Worm (Caenorhabditis elegans) whole organism, mixed stage, embryonic: Measurements from ENCODE around the gene R07H5.9.
"Not testable (repeated sequence)": the region's sequence is repeated elsewhere in the genome, so short reads cannot be mapped to it uniquely, and the experiment has no call there.

ENCODE experiments used
- M03D4.4 ChIP-seq: sonication (generic microtip); optimal IDR thresholded peaks from 2 replicates; lab custom pipeline; 2017; ENCODE audit warnings: mild to moderate bottlenecking, missing genetic modification characterization, missing compliant biosample characterization
- bed-3 ChIP-seq: fragments of 200-800 bp; sonication (Bioruptor generic); optimal IDR thresholded peaks from 3 replicates; lab custom pipeline; 2018; ENCODE audit warnings: mild to moderate bottlenecking, missing genetic modification characterization, moderate library complexity, missing compliant biosample characterization
- blmp-1 ChIP-seq: fragments of 150-350 bp; optimal IDR thresholded peaks from 2 replicates; lab custom pipeline; 2014; ENCODE audit warnings: missing biosample characterization, missing genetic modification characterization
- ceh-39 ChIP-seq: fragments of 150-350 bp; optimal IDR thresholded peaks from 2 replicates; lab custom pipeline; 2014; ENCODE audit warnings: missing biosample characterization, missing genetic modification characterization
- ceh-83 ChIP-seq: fragments of 200-800 bp; sonication (Bioruptor generic); optimal IDR thresholded peaks from 2 replicates; lab custom pipeline; 2018; ENCODE audit warnings: mild to moderate bottlenecking, missing genetic modification characterization, missing compliant biosample characterization
- ces-1 ChIP-seq: fragments of 150-350 bp; optimal IDR thresholded peaks from 2 replicates; lab custom pipeline; 2014; ENCODE audit warnings: missing biosample characterization, missing genetic modification reagents, missing genetic modification characterization
- cnd-1 ChIP-seq: fragments of 200-800 bp; sonication (Bioruptor generic); optimal IDR thresholded peaks from 2 replicates; lab custom pipeline; 2018; ENCODE audit warnings: mild to moderate bottlenecking, missing genetic modification characterization, missing compliant biosample characterization
- drap-1 ChIP-seq: fragments of 200-800 bp; sonication (Bioruptor generic); optimal IDR thresholded peaks from 3 replicates; lab custom pipeline; 2018; ENCODE audit warnings: mild to moderate bottlenecking, missing genetic modification characterization, missing compliant biosample characterization
- elt-1 ChIP-seq: sonication (generic microtip); optimal IDR thresholded peaks from 2 replicates; lab custom pipeline; 2017; ENCODE audit warnings: missing genetic modification characterization, mild to moderate bottlenecking, missing compliant biosample characterization, antibody characterized with exemption, moderate library complexity, borderline replicate concordance; ENCODE audit not compliant: insufficient read depth
- elt-3 ChIP-seq: fragments of 150-350 bp; optimal IDR thresholded peaks from 2 replicates; lab custom pipeline; 2014; ENCODE audit warnings: missing biosample characterization, missing genetic modification characterization
- ham-2 ChIP-seq: fragments of 200-800 bp; sonication (Bioruptor generic); optimal IDR thresholded peaks from 2 replicates; lab custom pipeline; 2018; ENCODE audit warnings: mild to moderate bottlenecking, missing genetic modification characterization, missing compliant biosample characterization
- hlh-1 ChIP-seq: fragments of 150-350 bp; optimal IDR thresholded peaks from 2 replicates; lab custom pipeline; 2014; ENCODE audit warnings: missing biosample characterization, missing genetic modification reagents, missing genetic modification characterization
- lin-13 ChIP-seq: fragments of 150-350 bp; optimal IDR thresholded peaks from 2 replicates; lab custom pipeline; 2014; ENCODE audit warnings: missing biosample characterization, missing genetic modification characterization
- lin-32 ChIP-seq: fragments of 200-800 bp; sonication (Bioruptor generic); optimal IDR thresholded peaks from 2 replicates; lab custom pipeline; 2018; ENCODE audit warnings: mild to moderate bottlenecking, missing genetic modification characterization, missing compliant biosample characterization
- mep-1 ChIP-seq: fragments of 150-350 bp; optimal IDR thresholded peaks from 2 replicates; lab custom pipeline; 2017; ENCODE audit warnings: missing biosample characterization, missing genetic modification reagents, missing genetic modification characterization, inconsistent platforms
- mls-2 ChIP-seq: sonication (generic microtip); optimal IDR thresholded peaks from 2 replicates; lab custom pipeline; 2016; ENCODE audit warnings: mild to moderate bottlenecking, missing genetic modification characterization, moderate library complexity, missing compliant biosample characterization
- nhr-12 ChIP-seq: fragments of 150-350 bp; optimal IDR thresholded peaks from 2 replicates; lab custom pipeline; 2014; ENCODE audit warnings: missing biosample characterization, missing genetic modification characterization
- nhr-2 ChIP-seq: fragments of 150-350 bp; optimal IDR thresholded peaks from 2 replicates; lab custom pipeline; 2014; ENCODE audit warnings: missing biosample characterization, missing genetic modification characterization
- nhr-237 ChIP-seq: fragments of 150-350 bp; optimal IDR thresholded peaks from 2 replicates; lab custom pipeline; 2014; ENCODE audit warnings: missing biosample characterization, missing genetic modification characterization
- nhr-28 ChIP-seq: fragments of 150-350 bp; optimal IDR thresholded peaks from 2 replicates; lab custom pipeline; 2014; ENCODE audit warnings: missing biosample characterization, missing genetic modification characterization
- nhr-76 ChIP-seq: sonication (generic microtip); optimal IDR thresholded peaks from 2 replicates; lab custom pipeline; 2017; ENCODE audit warnings: missing biosample characterization, missing genetic modification characterization
- pha-4 ChIP-seq: fragments of 150-350 bp; optimal IDR thresholded peaks from 2 replicates; lab custom pipeline; 2018; ENCODE audit warnings: missing biosample characterization, missing genetic modification reagents, missing genetic modification characterization
- sem-2 ChIP-seq: fragments of 200-800 bp; sonication (Bioruptor generic); optimal IDR thresholded peaks from 2 replicates; lab custom pipeline; 2018; ENCODE audit warnings: mild to moderate bottlenecking, missing genetic modification characterization, missing compliant biosample characterization
- snpc-4 ChIP-seq: fragments of 150-350 bp; optimal IDR thresholded peaks from 2 replicates; lab custom pipeline; 2014; ENCODE audit warnings: missing biosample characterization, missing genetic modification characterization
- sptf-1 ChIP-seq: sonication (generic microtip); optimal IDR thresholded peaks from 2 replicates; lab custom pipeline; 2017; ENCODE audit warnings: mild to moderate bottlenecking, missing genetic modification characterization, moderate library complexity, missing compliant biosample characterization
- tbx-8 ChIP-seq: fragments of 200-800 bp; sonication (Bioruptor generic); optimal IDR thresholded peaks from 2 replicates; lab custom pipeline; 2018; ENCODE audit warnings: mild to moderate bottlenecking, missing genetic modification characterization, moderate library complexity, missing compliant biosample characterization
- unc-120 ChIP-seq: sonication (generic microtip); optimal IDR thresholded peaks from 2 replicates; lab custom pipeline; 2017; ENCODE audit warnings: missing genetic modification characterization, missing compliant biosample characterization; ENCODE audit not compliant: poor library complexity, severe bottlenecking
- unc-39 ChIP-seq: fragments of 150-350 bp; optimal IDR thresholded peaks from 2 replicates; lab custom pipeline; 2014; ENCODE audit warnings: missing biosample characterization, missing genetic modification characterization
- ztf-11 ChIP-seq: fragments of 150-350 bp; optimal IDR thresholded peaks from 2 replicates; lab custom pipeline; 2014; ENCODE audit warnings: missing biosample characterization, missing genetic modification characterization

R07H5.9 gene

ce11 chrIV:11202389-11202788 is 4.9 kb upstream of the R07H5.9 start, which contains the start of gene R07H5.11:
Gene R07H5.11 (plus strand): TSS chrIV:11202768.
- not testable (repeated sequence) for TF ChIP-seq mep-1; pha-4 (tag; lab: Kevin White, UChicago); tbx-8 (GFP tag; lab: Kevin White, UChicago)
- TF ChIP-seq, all 35 proteins: peak for 0; not testable (repeated sequence) for 35

DNA sequence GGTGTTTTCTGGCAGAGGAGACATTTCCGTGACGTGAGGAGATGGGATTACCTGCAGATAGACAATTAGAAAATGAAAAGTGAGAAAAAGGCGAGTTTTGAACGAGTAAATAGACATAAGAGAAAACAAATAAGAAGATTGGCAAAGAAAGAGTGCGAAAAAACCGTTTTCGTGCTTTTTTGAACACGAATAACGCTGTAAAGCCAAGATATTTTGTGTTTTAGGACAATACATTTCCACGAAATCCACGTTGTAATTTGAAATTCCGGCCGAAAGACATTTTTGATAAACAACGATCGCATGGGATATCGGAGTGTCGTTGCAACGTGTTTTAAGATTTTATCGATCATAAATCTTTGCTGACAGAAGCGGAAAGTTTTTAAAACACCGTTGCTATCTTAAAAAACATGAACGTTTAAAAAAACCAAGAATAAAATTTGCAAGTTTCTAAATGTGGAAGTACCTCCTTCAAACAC is 3.5 kb downstream of the R07H5.9 start, which contains the start of gene adk-1:
adk-1 (minus strand) TSS at position 51 of the 476 bp plus-strand sequence.
- TF ChIP-seq tbx-8 (GFP tag; lab: Kevin White, UChicago): no peak
- no peak for TF ChIP-seq mls-2 (tag; lab: Kevin White, UChicago)
- TF ChIP-seq cnd-1 (tag; lab: Kevin White, UChicago): no peak
- no peak for TF ChIP-seq M03D4.4 (tag; lab: Kevin White, UChicago)
- no peak for TF ChIP-seq ces-1 (GFP tag; lab: Kevin White, UChicago)
- no peak for TF ChIP-seq unc-120 (tag; lab: Kevin White, UChicago)
- TF ChIP-seq drap-1 (GFP tag; lab: Kevin White, UChicago): no peak
- no peak for TF ChIP-seq sem-2 (GFP tag; lab: Kevin White, UChicago)
- no peak for TF ChIP-seq ham-2 (GFP tag; lab: Kevin White, UChicago)
- TF ChIP-seq bed-3 (GFP tag; lab: Kevin White, UChicago): no peak
- TF ChIP-seq pha-4 (tag; lab: Kevin White, UChicago): no peak
- TF ChIP-seq lin-32 (GFP tag; lab: Kevin White, UChicago): no peak

DNA sequence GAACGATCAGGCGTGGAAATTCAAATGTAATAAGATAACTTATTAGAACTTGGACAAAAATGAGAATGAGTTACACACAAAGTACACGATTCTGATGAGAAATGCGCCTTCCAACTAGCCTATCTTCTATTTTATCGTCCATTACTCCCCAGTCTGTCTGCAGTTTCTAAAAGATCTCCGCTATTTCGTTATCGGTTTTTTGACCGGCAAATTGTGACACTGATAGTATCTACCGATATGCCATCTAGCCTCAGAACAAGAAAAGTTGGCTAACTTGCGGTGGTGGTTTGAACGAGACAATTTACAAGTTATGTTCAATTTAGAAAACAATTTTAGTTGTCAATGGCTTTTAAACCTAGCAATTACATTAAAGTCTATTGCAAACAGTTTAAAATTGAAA is 4.3 kb downstream of the R07H5.9 start:
- TF ChIP-seq M03D4.4 (tag; lab: Kevin White, UChicago) (no peak), nhr-12 (no peak), sem-2 (GFP tag; lab: Kevin White, UChicago) (no peak), lin-13 (no peak), elt-1 (peak; percentile 94), unc-120 (tag; lab: Kevin White, UChicago) (no peak), nhr-2 (no peak), pha-4 (tag; lab: Kevin White, UChicago) (no peak), ham-2 (GFP tag; lab: Kevin White, UChicago) (peak; percentile 84), blmp-1 (no peak), ceh-83 (GFP tag; lab: Kevin White, UChicago) (no peak)
- TF ChIP-seq, all 35 proteins: peak for 2

ce11 chrIV:11212978-11213377 is 5.7 kb downstream of the R07H5.9 start:
- no peak for TF ChIP-seq nhr-76 (tag; lab: Kevin White, UChicago)
- no peak for TF ChIP-seq mep-1
- no peak for TF ChIP-seq elt-3 (tag; lab: Kevin White, UChicago)
- no peak for TF ChIP-seq sptf-1
- no peak for TF ChIP-seq nhr-2
- no peak for TF ChIP-seq unc-39
- TF ChIP-seq lin-32 (GFP tag; lab: Kevin White, UChicago): no peak
- TF ChIP-seq tbx-8 (GFP tag; lab: Kevin White, UChicago): no peak
- TF ChIP-seq ham-2 (GFP tag; lab: Kevin White, UChicago): no peak
- TF ChIP-seq M03D4.4 (tag; lab: Kevin White, UChicago): no peak
- no peak for TF ChIP-seq snpc-4
- no peak for TF ChIP-seq ces-1 (GFP tag; lab: Kevin White, UChicago)
- TF ChIP-seq nhr-28: no peak
- TF ChIP-seq mls-2 (tag; lab: Kevin White, UChicago): no peak
- TF ChIP-seq ceh-39 (tag; lab: Kevin White, UChicago): no peak
- TF ChIP-seq sem-2 (GFP tag; lab: Kevin White, UChicago): no peak
- TF ChIP-seq nhr-12: no peak
- TF ChIP-seq ceh-83 (GFP tag; lab: Kevin White, UChicago): no peak
- no peak for TF ChIP-seq ztf-11 (tag; lab: Kevin White, UChicago)

DNA sequence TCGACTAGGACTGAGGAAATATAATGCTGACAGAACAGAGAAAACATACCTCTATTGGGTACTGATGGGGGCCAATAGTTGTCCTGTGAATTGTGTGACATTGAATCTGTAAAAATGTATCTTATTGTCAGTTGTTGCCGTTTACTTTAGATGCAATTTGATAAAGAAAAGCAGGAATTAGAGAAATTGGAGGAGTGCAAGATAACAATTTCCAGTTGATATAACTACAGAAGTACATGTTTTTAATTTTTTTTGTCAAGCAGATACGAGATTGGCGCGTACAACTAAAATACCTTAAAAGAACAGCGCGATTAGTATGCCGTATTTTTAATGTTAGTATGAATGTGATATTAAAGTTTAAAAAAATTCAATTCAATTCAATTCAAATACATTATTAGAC is 10.8 kb downstream of the R07H5.9 start, which contains the start of gene zip-6:
zip-6 (minus strand) TSS at position 101 of the 400 bp plus-strand sequence.
- TF ChIP-seq unc-39 (no peak), mls-2 (tag; lab: Kevin White, UChicago) (no peak), ceh-39 (tag; lab: Kevin White, UChicago) (no peak), unc-120 (tag; lab: Kevin White, UChicago) (no peak), lin-13 (no peak), snpc-4 (no peak), nhr-237 (tag; lab: Kevin White, UChicago) (no peak), sem-2 (GFP tag; lab: Kevin White, UChicago) (no peak), hlh-1 (tag; lab: Kevin White, UChicago) (no peak), mep-1 (no peak), bed-3 (GFP tag; lab: Kevin White, UChicago) (no peak)
